Worm (Caenorhabditis elegans) whole organism, L2 larva: ENCODE measurements around the gene lbp-1.
A peak's percentile ranks its signal among the peaks of the same experiment; 100 is the strongest.

Experiments
- F13H6.1 ChIP-seq: sonication (generic microtip); optimal IDR thresholded peaks from 2 replicates; lab custom pipeline; 2016; ENCODE audit warnings: missing genetic modification characterization, missing compliant biosample characterization
- R02D3.7 ChIP-seq: fragments of 150-350 bp; optimal IDR thresholded peaks from 2 replicates; lab custom pipeline; 2014; ENCODE audit warnings: missing biosample characterization, missing genetic modification characterization
- Y55F3AM.14 ChIP-seq: fragments of 200-800 bp; sonication (Bioruptor generic); optimal IDR thresholded peaks from 2 replicates; lab custom pipeline; 2018; ENCODE audit warnings: mild to moderate bottlenecking, missing genetic modification characterization, missing compliant biosample characterization
- ama-1 ChIP-seq: fragments of 150-350 bp; optimal IDR thresholded peaks from 2 replicates; lab custom pipeline; 2018; ENCODE audit warnings: inconsistent platforms
- crh-2 ChIP-seq: sonication (generic microtip); optimal IDR thresholded peaks from 2 replicates; lab custom pipeline; 2017; ENCODE audit warnings: missing biosample characterization, missing genetic modification characterization
- dmd-4 ChIP-seq: sonication (generic microtip); optimal IDR thresholded peaks from 2 replicates; lab custom pipeline; 2017; ENCODE audit warnings: missing biosample characterization, missing genetic modification characterization
- elt-1 ChIP-seq: fragments of 150-350 bp; optimal IDR thresholded peaks from 2 replicates; lab custom pipeline; 2014; ENCODE audit warnings: missing biosample characterization, missing genetic modification characterization
- elt-3 ChIP-seq: sonication (generic microtip); optimal IDR thresholded peaks from 2 replicates; lab custom pipeline; 2017; ENCODE audit warnings: missing biosample characterization, missing genetic modification characterization
- fos-1 ChIP-seq: fragments of 150-350 bp; optimal IDR thresholded peaks from 2 replicates; lab custom pipeline; 2014; ENCODE audit warnings: missing biosample characterization, missing genetic modification characterization
- gmeb-1 ChIP-seq: fragments of 150-350 bp; optimal IDR thresholded peaks from 2 replicates; lab custom pipeline; 2014; ENCODE audit warnings: missing biosample characterization, missing genetic modification characterization
- lin-11 ChIP-seq: fragments of 150-350 bp; sonication (generic microtip); optimal IDR thresholded peaks from 2 replicates; lab custom pipeline; 2014; ENCODE audit warnings: missing biosample characterization, missing genetic modification characterization, inconsistent platforms, mixed read lengths
- lin-13 ChIP-seq: fragments of 150-350 bp; optimal IDR thresholded peaks from 2 replicates; lab custom pipeline; 2014; ENCODE audit warnings: missing biosample characterization, missing genetic modification reagents, missing genetic modification characterization
- lin-39 ChIP-seq: fragments of 150-350 bp; optimal IDR thresholded peaks from 2 replicates; lab custom pipeline; 2014; ENCODE audit warnings: missing biosample characterization, missing genetic modification reagents, missing genetic modification characterization
- lsy-2 ChIP-seq, 2 experiments: fragments of 150-350 bp in 1 of 2; sonication (generic microtip) in 1 of 2; optimal IDR thresholded peaks; 2 replicates each; lab custom pipeline; 2014 to 2017; ENCODE audit warnings: missing biosample characterization in 2 of 2, missing genetic modification characterization in 2 of 2
- mab-5 ChIP-seq: fragments of 150-350 bp; optimal IDR thresholded peaks from 2 replicates; lab custom pipeline; 2014; ENCODE audit warnings: missing biosample characterization, missing genetic modification characterization
- mdl-1 ChIP-seq, 2 experiments: fragments of 150-350 bp in 1 of 2; sonication (generic microtip) in 1 of 2; optimal IDR thresholded peaks; 2 replicates each; lab custom pipeline; 2017; ENCODE audit warnings: missing biosample characterization in 2 of 2, missing genetic modification characterization in 2 of 2
- nhr-10 ChIP-seq: sonication (generic microtip); optimal IDR thresholded peaks from 2 replicates; lab custom pipeline; 2017; ENCODE audit warnings: missing biosample characterization, missing genetic modification characterization
- nhr-11 ChIP-seq: fragments of 150-350 bp; optimal IDR thresholded peaks from 2 replicates; lab custom pipeline; 2014; ENCODE audit warnings: missing biosample characterization, missing genetic modification characterization
- nhr-12 ChIP-seq: fragments of 150-350 bp; optimal IDR thresholded peaks from 2 replicates; lab custom pipeline; 2014; ENCODE audit warnings: missing biosample characterization, missing genetic modification characterization
- nhr-129 ChIP-seq: fragments of 150-350 bp; optimal IDR thresholded peaks from 2 replicates; lab custom pipeline; 2014; ENCODE audit warnings: missing biosample characterization, missing genetic modification characterization
- nhr-23 ChIP-seq: fragments of 150-350 bp; optimal IDR thresholded peaks from 2 replicates; lab custom pipeline; 2014; ENCODE audit warnings: missing biosample characterization, missing genetic modification reagents, missing genetic modification characterization
- nhr-25 ChIP-seq: fragments of 150-350 bp; sonication (generic microtip); optimal IDR thresholded peaks from 3 replicates; lab custom pipeline; 2014; ENCODE audit warnings: missing biosample characterization, missing genetic modification characterization
- sma-3 ChIP-seq: sonication (generic microtip); optimal IDR thresholded peaks from 2 replicates; lab custom pipeline; 2016; ENCODE audit warnings: missing genetic modification reagents, missing genetic modification characterization, missing compliant biosample characterization
- sma-9 ChIP-seq, 2 experiments: fragments of 150-350 bp in 1 of 2; sonication (generic microtip) in 1 of 2; optimal IDR thresholded peaks; 2 replicates each; lab custom pipeline; 2014 to 2016; ENCODE audit warnings: missing genetic modification characterization in 2 of 2, mild to moderate bottlenecking in 1 of 2, missing biosample characterization in 1 of 2, missing compliant biosample characterization in 1 of 2, missing genetic modification reagents in 1 of 2, moderate library complexity in 1 of 2
- unc-39 ChIP-seq: fragments of 150-350 bp; optimal IDR thresholded peaks from 2 replicates; lab custom pipeline; 2014; ENCODE audit warnings: missing biosample characterization, missing genetic modification characterization
- unc-55 ChIP-seq: fragments of 150-350 bp; sonication (generic microtip); optimal IDR thresholded peaks from 3 replicates; lab custom pipeline; 2014; ENCODE audit warnings: missing biosample characterization, missing genetic modification reagents, missing genetic modification characterization
- unc-62 ChIP-seq: fragments of 150-350 bp; optimal IDR thresholded peaks from 2 replicates; lab custom pipeline; 2014; ENCODE audit warnings: missing biosample characterization, missing genetic modification reagents, missing genetic modification characterization
- ztf-1 ChIP-seq: fragments of 200-800 bp; sonication (Bioruptor generic); conservative IDR thresholded peaks from 2 replicates; pipeline ENCODE4 v1.3.6; 2022; ENCODE audit warnings: missing genetic modification characterization, missing compliant biosample characterization
- ztf-11 ChIP-seq: sonication (generic microtip); optimal IDR thresholded peaks from 2 replicates; lab custom pipeline; 2017; ENCODE audit warnings: missing biosample characterization, missing genetic modification characterization

The lbp-1 gene

ce11 chrX:3247768-3248167, 11.2 kb upstream of the lbp-1 start:
- TF ChIP-seq mdl-1 (tag; optimal IDR thresholded peaks at IDR 0.05; lab: Kevin White, UChicago) = no peak
- no peak for TF ChIP-seq gmeb-1 (tag; lab: Kevin White, UChicago)
- TF ChIP-seq R02D3.7 (tag; lab: Kevin White, UChicago) = no peak
- TF ChIP-seq ama-1 (lab: Kevin White, UChicago) = no peak
- no peak for TF ChIP-seq Y55F3AM.14
- TF ChIP-seq nhr-11 (tag; lab: Kevin White, UChicago) = no peak
- no peak for TF ChIP-seq crh-2 (tag; lab: Kevin White, UChicago)
- TF ChIP-seq ztf-11 (tag; lab: Kevin White, UChicago) = no peak
- TF ChIP-seq unc-62 (GFP tag; lab: Kevin White, UChicago) = no peak
- TF ChIP-seq, all 48 proteins: peak for 0

DNA sequence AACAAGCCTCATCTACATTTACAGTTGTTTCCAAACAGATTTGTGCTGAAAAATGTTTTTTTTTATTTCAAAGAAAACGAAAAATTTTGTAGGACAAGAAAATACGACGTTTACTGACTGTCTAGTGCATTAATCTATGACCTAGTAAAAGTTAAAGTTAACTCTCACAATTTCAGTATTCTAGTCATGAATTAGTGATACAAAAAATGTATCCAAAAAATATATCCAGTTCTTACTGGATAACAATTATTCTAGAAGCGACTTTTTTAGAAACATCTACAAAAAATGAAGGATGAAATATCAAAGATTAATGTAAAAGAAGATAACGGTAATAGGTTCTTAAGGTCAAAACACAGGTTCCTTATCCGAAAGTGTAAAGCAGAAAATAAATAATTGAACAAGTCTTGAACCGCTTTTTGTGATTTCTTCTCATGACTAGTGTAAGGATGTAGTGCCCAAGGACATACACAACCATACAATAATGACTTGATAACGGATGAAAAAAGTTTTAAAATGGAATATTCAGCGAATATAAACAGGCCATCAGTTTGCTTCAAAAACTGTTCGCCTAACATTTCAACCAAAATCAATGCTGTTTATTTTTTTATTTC, 8.4 kb upstream of the lbp-1 start, which contains the start of gene pqn-37:
pqn-37 (minus strand) TSS at position 51 of the 611 bp plus-strand sequence.
- TF ChIP-seq nhr-25 (tag; lab: Kevin White, UChicago) (peak; percentile 64), unc-39 (tag; lab: Kevin White, UChicago) (no peak)

DNA sequence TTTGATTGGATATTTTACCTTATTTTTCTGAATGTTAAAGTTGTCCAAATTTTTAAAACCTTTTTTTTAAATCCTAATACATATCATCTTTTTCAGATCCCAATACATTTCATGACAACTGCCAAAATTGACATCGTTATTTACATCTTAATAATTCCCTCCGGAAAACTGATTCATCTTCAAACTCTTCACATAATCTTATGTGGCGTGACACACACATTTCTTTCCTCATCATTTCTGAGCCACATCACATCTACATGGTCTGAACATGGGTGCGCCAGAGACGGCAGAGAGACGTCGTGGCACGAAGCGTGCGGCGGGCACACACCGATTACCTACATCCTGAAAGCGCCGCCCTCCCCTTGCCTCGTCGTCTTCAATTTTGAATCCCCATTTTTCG, 6.4 kb upstream of the lbp-1 start, which contains the start of gene tba-9:
tba-9 (plus strand) TSS at position 301 of the 400 bp plus-strand sequence.
- no peak for TF ChIP-seq elt-3 (tag; lab: Kevin White, UChicago)
- TF ChIP-seq nhr-10 (tag; lab: Kevin White, UChicago) = no peak
- no peak for TF ChIP-seq unc-62 (GFP tag; lab: Kevin White, UChicago)
- no peak for TF ChIP-seq elt-1 (tag; lab: Kevin White, UChicago)
- TF ChIP-seq ztf-1 (GFP tag; lab: Robert Waterston, UW) = no peak
- no peak for TF ChIP-seq lin-13 (GFP tag; lab: Kevin White, UChicago)
- no peak for TF ChIP-seq unc-55 (GFP tag; lab: Kevin White, UChicago)
- TF ChIP-seq lin-11 (tag; lab: Kevin White, UChicago) = no peak
- TF ChIP-seq lin-39 (tag; lab: Kevin White, UChicago) = no peak

DNA sequence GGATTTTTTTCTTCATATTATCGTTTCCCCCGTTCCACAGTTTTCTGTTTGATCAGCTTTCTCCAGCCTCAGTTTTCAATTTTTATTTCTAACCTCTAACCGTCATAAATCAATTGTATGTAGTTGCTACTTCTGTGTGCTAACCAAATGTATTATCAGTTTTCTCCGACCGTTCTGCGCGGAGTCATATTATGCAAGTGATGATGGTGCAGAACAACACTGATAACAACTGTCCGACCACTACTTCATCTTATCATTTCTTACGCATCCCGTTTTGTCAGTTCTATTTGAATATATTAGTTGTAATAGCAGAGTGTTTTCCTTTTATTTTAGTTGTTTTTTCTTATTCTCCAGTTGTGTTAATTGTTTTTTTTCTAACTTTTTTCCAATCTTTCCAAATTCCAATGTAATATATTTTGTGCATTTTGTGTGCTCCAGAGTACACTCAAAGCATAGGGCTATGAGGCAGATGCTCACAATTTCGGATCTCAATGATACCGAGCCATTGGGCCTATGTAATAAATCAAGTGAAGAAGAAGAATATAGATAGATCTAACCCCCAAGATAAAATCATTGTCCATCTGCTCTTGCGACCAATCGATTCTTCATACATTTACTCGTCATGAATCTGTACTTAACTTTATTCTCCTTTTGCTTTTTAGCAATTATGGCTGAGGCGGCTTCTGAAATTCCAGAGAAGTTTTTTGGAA, 2.0 kb upstream of the lbp-1 start, which contains the start of gene lbp-3:
lbp-3 (plus strand) TSS at position 589 of the 710 bp plus-strand sequence.
- TF ChIP-seq crh-2 (tag; lab: Kevin White, UChicago) (peak; percentile 85), F13H6.1 (tag; lab: Kevin White, UChicago) (peak; percentile 37), nhr-10 (tag; lab: Kevin White, UChicago) (no peak), nhr-129 (tag; lab: Kevin White, UChicago) (peak; percentile 99), lsy-2 (tag; optimal IDR thresholded peaks at IDR 0.05; lab: Kevin White, UChicago) (peak in 1 of 2 experiments; percentile 30), nhr-12 (tag; lab: Kevin White, UChicago) (no peak), mab-5 (tag; lab: Kevin White, UChicago) (peak; percentile 53), gmeb-1 (tag; lab: Kevin White, UChicago) (peak; percentile 33), unc-62 (GFP tag; lab: Kevin White, UChicago) (no peak), sma-9 (GFP tag; optimal IDR thresholded peaks at IDR 0.05; lab: Kevin White, UChicago) (peak; percentile 82), sma-9 (tag; optimal IDR thresholded peaks at IDR 0.05; lab: Kevin White, UChicago) (no peak), dmd-4 (tag; lab: Kevin White, UChicago) (no peak), fos-1 (tag; lab: Kevin White, UChicago) (peak; percentile 98), sma-3 (GFP tag; lab: Kevin White, UChicago) (peak; percentile 17)

ce11 chrX:3260509-3260908, 1.6 kb downstream of the lbp-1 start, which contains the start of gene lbp-2:
Gene lbp-2, plus strand, starts transcription at chrX:3260610.
- no peak for TF ChIP-seq lsy-2 (tag; optimal IDR thresholded peaks at IDR 0.05; lab: Kevin White, UChicago)
- TF ChIP-seq sma-3 (GFP tag; lab: Kevin White, UChicago) = no peak
- peak; percentile 3 for TF ChIP-seq mab-5 (tag; lab: Kevin White, UChicago)
- peak; percentile 53 for TF ChIP-seq nhr-129 (tag; lab: Kevin White, UChicago)
- TF ChIP-seq nhr-23 (tag; lab: Kevin White, UChicago) = no peak
